Worm (Caenorhabditis elegans) whole organism, L4 larva: ENCODE data around the gene rpn-6.2.
A peak's percentile ranks its signal among the peaks of the same experiment; 100 is the strongest.

ENCODE experiments used
- F10B5.3 ChIP-seq: sonication (generic microtip); optimal IDR thresholded peaks from 2 replicates; lab custom pipeline; 2016; ENCODE audit warnings: mild to moderate bottlenecking, missing genetic modification characterization, missing compliant biosample characterization
- F26F4.8 ChIP-seq: fragments of 200-800 bp; sonication (Bioruptor generic); conservative IDR thresholded peaks from 2 replicates; pipeline ENCODE4 v1.3.6; 2022; ENCODE audit warnings: missing genetic modification characterization, missing compliant biosample characterization
- F49E8.2 ChIP-seq: sonication (generic microtip); optimal IDR thresholded peaks from 2 replicates; lab custom pipeline; 2016; ENCODE audit warnings: missing compliant biosample characterization, mild to moderate bottlenecking, missing genetic modification characterization, borderline replicate concordance
- Y5F2A.4 ChIP-seq: fragments of 200-800 bp; sonication (Bioruptor generic); optimal IDR thresholded peaks from 2 replicates; lab custom pipeline; 2018; ENCODE audit warnings: mild to moderate bottlenecking, missing genetic modification characterization, missing compliant biosample characterization
- ZK546.5 ChIP-seq, 2 experiments: sonication (generic microtip); optimal IDR thresholded peaks; 2 replicates each; lab custom pipeline; 2017; ENCODE audit warnings: missing biosample characterization in 2 of 2, missing genetic modification characterization in 2 of 2
- ama-1 ChIP-seq: fragments of 150-350 bp; optimal IDR thresholded peaks from 2 replicates; lab custom pipeline; 2014; ENCODE audit warnings: inconsistent platforms, mixed read lengths
- arid-1 ChIP-seq: fragments of 200-800 bp; sonication (Bioruptor generic); conservative IDR thresholded peaks from 2 replicates; pipeline ENCODE4 v1.3.6; 2022; ENCODE audit warnings: missing genetic modification reagents, missing genetic modification characterization, missing compliant biosample characterization
- ceh-32 ChIP-seq: sonication (generic microtip); optimal IDR thresholded peaks from 2 replicates; lab custom pipeline; 2016; ENCODE audit warnings: mild to moderate bottlenecking, missing genetic modification characterization, missing compliant biosample characterization; ENCODE audit not compliant: poor library complexity
- ceh-44 ChIP-seq: fragments of 200-800 bp; sonication (Bioruptor generic); IDR thresholded peaks from 2 replicates; pipeline ENCODE4 v1.3.6; 2022; ENCODE audit warnings: missing genetic modification reagents, missing genetic modification characterization, missing compliant biosample characterization
- ceh-82 ChIP-seq: sonication (generic microtip); optimal IDR thresholded peaks from 2 replicates; lab custom pipeline; 2017; ENCODE audit warnings: missing biosample characterization, missing genetic modification characterization
- ces-1 ChIP-seq: fragments of 150-350 bp; sonication (generic microtip); optimal IDR thresholded peaks from 4 replicates; lab custom pipeline; 2014; ENCODE audit warnings: missing biosample characterization, missing genetic modification reagents, missing genetic modification characterization
- ctbp-1 ChIP-seq: fragments of 200-800 bp; sonication (Bioruptor generic); IDR thresholded peaks from 2 replicates; pipeline ENCODE4 v1.3.6; 2022; ENCODE audit warnings: missing genetic modification reagents, missing genetic modification characterization, missing compliant biosample characterization
- daf-16 ChIP-seq, 3 experiments: sonication (generic microtip); optimal IDR thresholded peaks; 2 replicates each; lab custom pipeline; 2016 to 2017; ENCODE audit warnings: missing genetic modification characterization in 3 of 3, missing genetic modification reagents in 3 of 3, mild to moderate bottlenecking in 2 of 3, missing compliant biosample characterization in 2 of 3, missing biosample characterization in 1 of 3, moderate library complexity in 1 of 3
- daf-19 ChIP-seq: fragments of 200-800 bp; sonication (Bioruptor generic); conservative IDR thresholded peaks from 2 replicates; pipeline ENCODE4 v1.3.6; 2022; ENCODE audit warnings: missing genetic modification characterization, missing compliant biosample characterization
- dmd-9 ChIP-seq: fragments of 200-800 bp; sonication (Bioruptor generic); IDR thresholded peaks from 2 replicates; pipeline ENCODE4 v1.3.6; 2022; ENCODE audit warnings: missing genetic modification reagents, missing genetic modification characterization, missing compliant biosample characterization
- hmg-1.1 ChIP-seq: fragments of 200-800 bp; sonication (Bioruptor generic); IDR thresholded peaks from 2 replicates; pipeline ENCODE4 v1.3.6; 2022; ENCODE audit warnings: missing genetic modification reagents, missing genetic modification characterization, missing compliant biosample characterization
- jun-1 ChIP-seq: fragments of 150-350 bp; optimal IDR thresholded peaks from 2 replicates; lab custom pipeline; 2014; ENCODE audit warnings: missing biosample characterization, missing genetic modification reagents, missing genetic modification characterization
- lin-13 ChIP-seq: fragments of 150-350 bp; optimal IDR thresholded peaks from 2 replicates; lab custom pipeline; 2014; ENCODE audit warnings: missing biosample characterization, missing genetic modification reagents, missing genetic modification characterization
- lin-15B ChIP-seq: fragments of 150-350 bp; sonication (generic microtip); optimal IDR thresholded peaks from 3 replicates; lab custom pipeline; 2014; ENCODE audit warnings: missing biosample characterization, missing genetic modification characterization
- lin-29 ChIP-seq: fragments of 200-800 bp; sonication (Bioruptor generic); IDR thresholded peaks from 2 replicates; pipeline ENCODE4 v1.3.6; 2022; ENCODE audit warnings: missing genetic modification reagents, missing genetic modification characterization, missing compliant biosample characterization
- lin-38 ChIP-seq: fragments of 200-800 bp; sonication (Bioruptor generic); IDR thresholded peaks from 2 replicates; pipeline ENCODE4 v1.3.6; 2022; ENCODE audit warnings: missing genetic modification reagents, missing genetic modification characterization, missing compliant biosample characterization
- lin-39 ChIP-seq: fragments of 150-350 bp; optimal IDR thresholded peaks from 2 replicates; lab custom pipeline; 2014; ENCODE audit warnings: missing biosample characterization, missing genetic modification reagents, missing genetic modification characterization
- lir-3 ChIP-seq: sonication (generic microtip); optimal IDR thresholded peaks from 2 replicates; lab custom pipeline; 2016; ENCODE audit warnings: mild to moderate bottlenecking, missing genetic modification characterization, missing compliant biosample characterization
- lsy-2 ChIP-seq, 2 experiments: fragments of 150-350 bp in 1 of 2; sonication (generic microtip) in 1 of 2; optimal IDR thresholded peaks; 2 replicates each; lab custom pipeline; 2014 to 2017; ENCODE audit warnings: missing biosample characterization in 2 of 2, missing genetic modification characterization in 2 of 2
- mes-2 ChIP-seq: sonication (generic microtip); optimal IDR thresholded peaks from 2 replicates; lab custom pipeline; 2016; ENCODE audit warnings: missing genotype, mild to moderate bottlenecking, missing genetic modification characterization, missing compliant biosample characterization; ENCODE audit not compliant: poor library complexity, severe bottlenecking
- mxl-2 ChIP-seq: fragments of 200-800 bp; sonication (Bioruptor generic); conservative IDR thresholded peaks from 2 replicates; pipeline ENCODE4 v1.3.6; 2022; ENCODE audit warnings: missing genetic modification reagents, missing genetic modification characterization, missing compliant biosample characterization
- nhr-10 ChIP-seq: fragments of 150-350 bp; optimal IDR thresholded peaks from 2 replicates; lab custom pipeline; 2014; ENCODE audit warnings: missing biosample characterization, missing genetic modification characterization
- nhr-102 ChIP-seq: sonication (generic microtip); optimal IDR thresholded peaks from 2 replicates; lab custom pipeline; 2016; ENCODE audit warnings: mild to moderate bottlenecking, missing genetic modification characterization, moderate library complexity, missing compliant biosample characterization
- nhr-111 ChIP-seq: fragments of 200-800 bp; sonication (Bioruptor generic); optimal IDR thresholded peaks from 2 replicates; lab custom pipeline; 2018; ENCODE audit warnings: mild to moderate bottlenecking, missing genetic modification characterization, missing compliant biosample characterization
- nhr-237 ChIP-seq: sonication (generic microtip); optimal IDR thresholded peaks from 2 replicates; lab custom pipeline; 2017; ENCODE audit warnings: missing biosample characterization, missing genetic modification characterization
- nhr-41 ChIP-seq: fragments of 200-800 bp; sonication (Bioruptor generic); IDR thresholded peaks from 2 replicates; pipeline ENCODE4 v1.3.6; 2022; ENCODE audit warnings: missing genetic modification reagents, missing genetic modification characterization, missing compliant biosample characterization
- nhr-42 ChIP-seq: fragments of 200-800 bp; sonication (Bioruptor generic); IDR thresholded peaks from 2 replicates; pipeline ENCODE4 v1.3.6; 2022; ENCODE audit warnings: missing genetic modification characterization, missing compliant biosample characterization
- pqm-1 ChIP-seq: sonication (generic microtip); optimal IDR thresholded peaks from 2 replicates; lab custom pipeline; 2017; ENCODE audit warnings: missing biosample characterization, missing genetic modification characterization
- set-16 ChIP-seq: fragments of 200-800 bp; sonication (Bioruptor generic); IDR thresholded peaks from 2 replicates; pipeline ENCODE4 v1.3.6; 2022; ENCODE audit warnings: missing genetic modification reagents, missing genetic modification characterization, missing compliant biosample characterization
- spr-3 ChIP-seq: fragments of 200-800 bp; sonication (Bioruptor generic); optimal IDR thresholded peaks from 2 replicates; lab custom pipeline; 2018; ENCODE audit warnings: mild to moderate bottlenecking, missing genetic modification characterization, missing compliant biosample characterization
- tag-97 ChIP-seq: fragments of 200-800 bp; sonication (Bioruptor generic); IDR thresholded peaks from 2 replicates; pipeline ENCODE4 v1.3.6; 2022; ENCODE audit warnings: missing genetic modification characterization, missing compliant biosample characterization
- tra-1 ChIP-seq: fragments of 200-800 bp; sonication (Bioruptor generic); IDR thresholded peaks from 2 replicates; pipeline ENCODE4 v1.3.6; 2022; ENCODE audit warnings: missing genetic modification reagents, missing genetic modification characterization, missing compliant biosample characterization
- unc-130 ChIP-seq: sonication (generic microtip); optimal IDR thresholded peaks from 2 replicates; lab custom pipeline; 2016; ENCODE audit warnings: missing genetic modification reagents, missing genetic modification characterization, missing compliant biosample characterization
- unc-62 ChIP-seq, 3 experiments: fragments of 150-350 bp in 1 of 3; sonication (generic microtip); optimal IDR thresholded peaks in 2 of 3; peaks in 1 of 3; 1 replicate in 1 of 3; 2 replicates in 2 of 3; lab custom pipeline; 2014 to 2017; ENCODE audit warnings: missing biosample characterization in 3 of 3, missing genetic modification characterization in 3 of 3, missing genetic modification reagents in 3 of 3, missing genotype in 1 of 3
- zip-2 ChIP-seq: fragments of 150-350 bp; optimal IDR thresholded peaks from 2 replicates; lab custom pipeline; 2014; ENCODE audit warnings: missing biosample characterization, missing genetic modification characterization

rpn-6.2 gene

ce11 chrIII:9026951-9027350 lies 25.2 kb upstream of the rpn-6.2 start, which contains the start of gene F59B2.13:
F59B2.13 (minus strand) TSS chrIII:9027051.
- TF ChIP-seq nhr-111 (GFP tag; lab: Kevin White, UChicago) = no peak
- no peak for TF ChIP-seq ama-1 (lab: Kevin White, UChicago)
- TF ChIP-seq zip-2 (tag; lab: Kevin White, UChicago) = no peak
- TF ChIP-seq set-16 (GFP tag; lab: Robert Waterston, UW) = no peak
- TF ChIP-seq lin-39 (tag; lab: Kevin White, UChicago) = no peak
- no peak for TF ChIP-seq tag-97 (GFP tag; lab: Robert Waterston, UW)
- no peak for TF ChIP-seq daf-16 (GFP tag; optimal IDR thresholded peaks at IDR 0.05; lab: Kevin White, UChicago)
- no peak for TF ChIP-seq daf-16 (tag; optimal IDR thresholded peaks at IDR 0.05; lab: Kevin White, UChicago)
- no peak for TF ChIP-seq daf-19
- no peak for TF ChIP-seq ceh-44
- TF ChIP-seq nhr-102 (tag; lab: Kevin White, UChicago) = no peak
- TF ChIP-seq lir-3 = no peak
- TF ChIP-seq ceh-82 (tag; lab: Kevin White, UChicago) = no peak
- no peak for TF ChIP-seq dmd-9 (GFP tag; lab: Robert Waterston, UW)
- no peak for TF ChIP-seq lin-29 (GFP tag; lab: Robert Waterston, UW)
- TF ChIP-seq spr-3 (GFP tag; lab: Kevin White, UChicago) = no peak
- no peak for TF ChIP-seq ZK546.5 (tag; optimal IDR thresholded peaks at IDR 0.05; lab: Kevin White, UChicago)
- TF ChIP-seq lin-15B (tag; lab: Kevin White, UChicago) = no peak
- no peak for TF ChIP-seq nhr-41
- TF ChIP-seq arid-1 (GFP tag; lab: Robert Waterston, UW) = no peak
- TF ChIP-seq, all 104 proteins: peak for 0

ce11 chrIII:9023601-9024000 lies 21.8 kb upstream of the rpn-6.2 start:
- no peak for TF ChIP-seq Y5F2A.4 (GFP tag; lab: Kevin White, UChicago)
- TF ChIP-seq unc-62 (GFP tag; optimal IDR thresholded peaks at IDR 0.05 in 1 of 2; lab: Kevin White, UChicago) = peak in 1 of 2 experiments; percentile 92
- TF ChIP-seq unc-62 (tag; optimal IDR thresholded peaks at IDR 0.05; lab: Kevin White, UChicago) = no peak
- TF ChIP-seq lsy-2 (tag; optimal IDR thresholded peaks at IDR 0.05; lab: Kevin White, UChicago) = no peak
- no peak for TF ChIP-seq F26F4.8
- TF ChIP-seq dmd-9 (GFP tag; lab: Robert Waterston, UW) = no peak
- TF ChIP-seq, all 104 proteins: peak for 1

ce11 chrIII:9022535-9022934 lies 20.7 kb upstream of the rpn-6.2 start, which contains the start of gene F59B2.14:
F59B2.14 (minus strand) TSS chrIII:9022635.
- no peak for TF ChIP-seq lin-38
- TF ChIP-seq mxl-2 (GFP tag; lab: Robert Waterston, UW) = no peak
- TF ChIP-seq nhr-111 (GFP tag; lab: Kevin White, UChicago) = no peak
- no peak for TF ChIP-seq ceh-44
- TF ChIP-seq lin-39 (tag; lab: Kevin White, UChicago) = no peak
- TF ChIP-seq pqm-1 (tag; lab: Kevin White, UChicago) = no peak

ce11 chrIII:9017181-9017651 lies 15.4 kb upstream of the rpn-6.2 start, which contains the start of gene F59B2.12:
F59B2.12 (plus strand) TSS chrIII:9017601.
- TF ChIP-seq unc-62 (GFP tag; optimal IDR thresholded peaks at IDR 0.05 in 1 of 2; lab: Kevin White, UChicago) = peak in 1 of 2 experiments; percentile 90
- no peak for TF ChIP-seq unc-62 (tag; optimal IDR thresholded peaks at IDR 0.05; lab: Kevin White, UChicago)
- no peak for TF ChIP-seq unc-130
- TF ChIP-seq nhr-10 (tag; lab: Kevin White, UChicago) = no peak
- no peak for TF ChIP-seq nhr-237 (tag; lab: Kevin White, UChicago)

ce11 chrIII:9012309-9012708 lies 10.5 kb upstream of the rpn-6.2 start, which contains the start of gene F59B2.9:
F59B2.9 (minus strand) TSS chrIII:9012409.
- TF ChIP-seq F49E8.2 = no peak
- TF ChIP-seq ceh-32 = no peak
- no peak for TF ChIP-seq lin-13
- TF ChIP-seq tra-1 = no peak
- TF ChIP-seq ctbp-1 (GFP tag; lab: Robert Waterston, UW) = no peak
- no peak for TF ChIP-seq unc-130
- TF ChIP-seq mes-2 (tag; lab: Kevin White, UChicago) = no peak
- TF ChIP-seq jun-1 (tag; lab: Kevin White, UChicago) = no peak
- no peak for TF ChIP-seq F10B5.3 (tag; lab: Kevin White, UChicago)
- no peak for TF ChIP-seq hmg-1.1 (GFP tag; lab: Robert Waterston, UW)
- no peak for TF ChIP-seq ces-1 (GFP tag; lab: Kevin White, UChicago)
- no peak for TF ChIP-seq set-16 (GFP tag; lab: Robert Waterston, UW)
- TF ChIP-seq nhr-42 = no peak
- no peak for TF ChIP-seq daf-19
